Worm (Caenorhabditis elegans) whole organism, young adult: ENCODE data around the gene R07B1.11.

ENCODE experiments used
- B0261.1 ChIP-seq: sonication (generic microtip); optimal IDR thresholded peaks from 2 replicates; lab custom pipeline; 2016; ENCODE audit warnings: mild to moderate bottlenecking, missing genetic modification characterization, moderate library complexity, missing compliant biosample characterization
- C17E4.6 ChIP-seq: fragments of 200-800 bp; sonication (Bioruptor generic); IDR thresholded peaks from 2 replicates; pipeline ENCODE4 v1.3.6; 2022; ENCODE audit warnings: missing genetic modification reagents, missing genetic modification characterization, missing compliant biosample characterization
- F23B12.7 ChIP-seq: sonication (generic microtip); optimal IDR thresholded peaks from 2 replicates; lab custom pipeline; 2017; ENCODE audit warnings: missing genetic modification characterization, mild to moderate bottlenecking, missing compliant biosample characterization, antibody characterized with exemption, moderate library complexity; ENCODE audit not compliant: insufficient read depth
- ama-1 ChIP-seq, 3 experiments: fragments of 150-350 bp in 1 of 3; sonication (generic microtip) in 2 of 3; optimal IDR thresholded peaks; 2 replicates each; lab custom pipeline; 2014 to 2018; ENCODE audit warnings: missing biosample characterization in 2 of 3, missing genetic modification characterization in 2 of 3, missing genetic modification reagents in 2 of 3
- athp-1 ChIP-seq: sonication (generic microtip); optimal IDR thresholded peaks from 2 replicates; lab custom pipeline; 2017; ENCODE audit warnings: mild to moderate bottlenecking, missing genetic modification characterization, missing compliant biosample characterization
- ceh-100 ChIP-seq: fragments of 200-800 bp; sonication (Bioruptor generic); IDR thresholded peaks from 2 replicates; pipeline ENCODE4 v1.3.6; 2022; ENCODE audit warnings: missing genetic modification reagents, missing genetic modification characterization, missing compliant biosample characterization
- dox-1 ChIP-seq: fragments of 200-800 bp; sonication (Bioruptor generic); IDR thresholded peaks from 2 replicates; pipeline ENCODE4 v1.3.6; 2022; ENCODE audit warnings: missing genetic modification reagents, missing genetic modification characterization, missing compliant biosample characterization
- egrh-3 ChIP-seq: fragments of 200-800 bp; sonication (Bioruptor generic); IDR thresholded peaks from 2 replicates; pipeline ENCODE4 v1.3.6; 2022; ENCODE audit warnings: missing genetic modification reagents, missing genetic modification characterization, missing compliant biosample characterization
- him-1 ChIP-seq: sonication (generic microtip); optimal IDR thresholded peaks from 2 replicates; lab custom pipeline; 2016; ENCODE audit warnings: missing genotype, missing genetic modification reagents, missing genetic modification characterization, missing compliant biosample characterization
- rcor-1 ChIP-seq: fragments of 200-800 bp; sonication (Bioruptor generic); IDR thresholded peaks from 2 replicates; pipeline ENCODE4 v1.3.6; 2022; ENCODE audit warnings: missing genetic modification reagents, missing genetic modification characterization, missing compliant biosample characterization
- snpc-1.1 ChIP-seq: sonication (generic microtip); optimal IDR thresholded peaks from 2 replicates; lab custom pipeline; 2017; ENCODE audit warnings: missing genetic modification characterization, mild to moderate bottlenecking, missing compliant biosample characterization, antibody characterized with exemption, moderate library complexity, missing genotype, missing genetic modification reagents; ENCODE audit not compliant: insufficient read depth
- snpc-4 ChIP-seq, 5 experiments: fragments of 150-350 bp in 1 of 5; sonication (generic microtip) in 4 of 5; optimal IDR thresholded peaks; 2 replicates each; lab custom pipeline; 2014 to 2018; ENCODE audit warnings: missing genetic modification characterization in 5 of 5, missing biosample characterization in 3 of 5, antibody characterized with exemption in 2 of 5, mild to moderate bottlenecking in 2 of 5, missing compliant biosample characterization in 2 of 5, missing genotype in 2 of 5, moderate library complexity in 2 of 5, missing genetic modification reagents in 1 of 5
- ztf-25 ChIP-seq: fragments of 200-800 bp; sonication (Bioruptor generic); IDR thresholded peaks from 2 replicates; pipeline ENCODE4 v1.3.6; 2022; ENCODE audit warnings: missing genetic modification reagents, missing genetic modification characterization, missing compliant biosample characterization

- TF ChIP-seq athp-1 (tag; lab: Kevin White, UChicago) = no peak
- no peak for TF ChIP-seq dox-1
- no peak for TF ChIP-seq F23B12.7 (tag; lab: Kevin White, UChicago)
- no peak for TF ChIP-seq snpc-4 (GFP tag; optimal IDR thresholded peaks at IDR 0.05; lab: Kevin White, UChicago)
- no peak for TF ChIP-seq snpc-4 (tag; optimal IDR thresholded peaks at IDR 0.05; lab: Kevin White, UChicago)
- TF ChIP-seq rcor-1 (GFP tag; lab: Robert Waterston, UW) = no peak
- TF ChIP-seq ama-1 (optimal IDR thresholded peaks at IDR 0.05; lab: Kevin White, UChicago) = no peak
- TF ChIP-seq ama-1 (GFP tag; optimal IDR thresholded peaks at IDR 0.05; lab: Kevin White, UChicago) = no peak
- no peak for TF ChIP-seq C17E4.6 (GFP tag; lab: Robert Waterston, UW)
- TF ChIP-seq egrh-3 = no peak
- no peak for TF ChIP-seq ceh-100 (GFP tag; lab: Robert Waterston, UW)
- TF ChIP-seq snpc-1.1 = no peak
- TF ChIP-seq B0261.1 (tag; lab: Kevin White, UChicago) = no peak
- TF ChIP-seq him-1 (tag; lab: Kevin White, UChicago) = no peak
- TF ChIP-seq ztf-25 (GFP tag; lab: Robert Waterston, UW) = no peak
These were observed 38.1 kb downstream of the R07B1.11 start, which contains the start of gene F21G4.3 for ce11 chrX:9894844-9895243.
